Worm (Caenorhabditis elegans): ENCODE data around the gene D2023.4.

The D2023.4 gene

DNA sequence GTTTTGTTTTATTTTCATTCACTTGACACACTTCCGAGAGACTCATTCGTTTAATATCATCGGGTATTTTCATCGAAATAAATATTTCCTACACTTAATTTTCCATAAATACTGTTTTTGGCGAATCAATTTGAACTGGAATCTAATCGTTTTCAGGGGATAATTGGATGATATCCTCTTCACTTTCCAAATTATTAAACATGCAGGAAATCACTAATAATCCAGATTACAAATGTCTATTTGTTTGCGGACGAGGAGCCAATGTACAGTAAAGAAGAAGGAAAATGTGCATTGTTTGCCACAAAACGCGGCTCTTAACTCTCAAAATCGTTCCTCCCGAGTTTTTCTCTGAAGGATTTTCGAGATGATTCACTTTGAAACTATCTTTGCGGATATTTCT, 49.0 kb downstream of the D2023.4 start, which contains the start of gene F55A11.6:
Gene F55A11.6 (plus strand): TSS at position 301 of the 400 bp plus-strand sequence.
- TF ChIP-seq ztf-26 (tag; optimal IDR thresholded peaks at IDR 0.05), result no peak
- no peak for TF ChIP-seq F52B5.7 (tag; optimal IDR thresholded peaks at IDR 0.05)
- no peak for TF ChIP-seq F23B12.7 (tag; optimal IDR thresholded peaks at IDR 0.05; ENCODE audit: insufficient read depth)
- TF ChIP-seq snpc-1.1 (tag; optimal IDR thresholded peaks at IDR 0.05; ENCODE audit: insufficient read depth), result no peak
- TF ChIP-seq sea-2 (GFP tag; IDR thresholded peaks at IDR 0.05), result no peak

Data from whole organism, young adult.